Worm (Caenorhabditis elegans): ENCODE data around the gene C05C10.5.

The C05C10.5 gene

ce11 chrII:9931012-9931411 lies 7.8 kb upstream of the C05C10.5 start:
- TF ChIP-seq hnd-1 (tag; optimal IDR thresholded peaks at IDR 0.05) (no peak), ama-1 (optimal IDR thresholded peaks at IDR 0.05) (peak; percentile 21), F13C5.2 (tag; optimal IDR thresholded peaks at IDR 0.05) (peak; percentile 22)

ce11 chrII:9931476-9931875 lies 7.4 kb upstream of the C05C10.5 start, which contains the start of gene pho-11:
Gene pho-11, plus strand, starts transcription at chrII:9931849.
- TF ChIP-seq sea-1 (GFP tag; conservative IDR thresholded peaks at IDR 0.05) (no peak), hmbx-1 (tag; optimal IDR thresholded peaks at IDR 0.05) (no peak), scrt-1 (GFP tag; IDR thresholded peaks at IDR 0.05) (no peak), ceh-13 (GFP tag; optimal IDR thresholded peaks at IDR 0.05) (no peak), tbx-37 (GFP tag; conservative IDR thresholded peaks at IDR 0.05) (no peak), pes-1 (GFP tag; IDR thresholded peaks at IDR 0.05) (no peak), flt-1 (GFP tag; IDR thresholded peaks at IDR 0.05) (no peak), tra-4 (tag; optimal IDR thresholded peaks at IDR 0.05) (no peak), aly-1 (tag; optimal IDR thresholded peaks at IDR 0.05) (no peak), hmg-4 (GFP tag; optimal IDR thresholded peaks at IDR 0.05) (no peak), B0310.2 (tag; optimal IDR thresholded peaks at IDR 0.05) (no peak), ets-7 (tag; optimal IDR thresholded peaks at IDR 0.05) (no peak), hnd-1 (tag; optimal IDR thresholded peaks at IDR 0.05) (no peak), ama-1 (optimal IDR thresholded peaks at IDR 0.05) (no peak), tbx-11 (GFP tag; IDR thresholded peaks at IDR 0.05) (no peak)

DNA sequence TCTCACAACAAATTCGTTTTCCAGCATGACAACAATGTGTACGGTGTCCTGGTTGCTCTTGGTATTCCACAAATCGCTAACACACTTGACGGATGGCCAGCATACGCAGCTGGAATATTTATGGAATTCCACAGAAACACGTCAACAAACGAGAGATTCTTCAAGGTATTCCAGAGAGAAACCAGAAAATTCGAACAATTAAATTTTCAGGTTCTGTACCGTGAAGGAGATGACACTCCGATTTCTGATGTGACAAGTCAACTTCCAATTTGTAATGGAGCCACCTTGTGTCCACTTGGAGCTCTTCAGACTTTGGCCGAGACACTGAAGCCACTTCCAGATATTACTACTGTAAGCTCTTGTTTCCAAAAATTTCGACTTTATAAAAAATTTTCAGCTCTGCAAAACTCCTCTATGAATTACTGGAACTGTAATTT lies 4.9 kb upstream of the C05C10.5 start:
- TF ChIP-seq ceh-13 (GFP tag; optimal IDR thresholded peaks at IDR 0.05) (no peak), tbx-11 (GFP tag; IDR thresholded peaks at IDR 0.05) (no peak), ama-1 (optimal IDR thresholded peaks at IDR 0.05) (no peak)

- TF ChIP-seq scrt-1 (GFP tag; IDR thresholded peaks at IDR 0.05) (no peak), tbx-11 (GFP tag; IDR thresholded peaks at IDR 0.05) (no peak), aly-1 (tag; optimal IDR thresholded peaks at IDR 0.05) (no peak), ets-7 (tag; optimal IDR thresholded peaks at IDR 0.05) (no peak), tbx-37 (GFP tag; conservative IDR thresholded peaks at IDR 0.05) (no peak), tra-4 (tag; optimal IDR thresholded peaks at IDR 0.05) (no peak), ceh-13 (GFP tag; optimal IDR thresholded peaks at IDR 0.05) (no peak), ceh-36 (tag; optimal IDR thresholded peaks at IDR 0.05) (no peak), hmg-4 (GFP tag; optimal IDR thresholded peaks at IDR 0.05) (no peak), B0310.2 (tag; optimal IDR thresholded peaks at IDR 0.05) (no peak), F13C5.2 (tag; optimal IDR thresholded peaks at IDR 0.05) (no peak), flt-1 (GFP tag; IDR thresholded peaks at IDR 0.05) (no peak), ama-1 (optimal IDR thresholded peaks at IDR 0.05) (no peak), hnd-1 (tag; optimal IDR thresholded peaks at IDR 0.05) (no peak)
Observed at ce11 chrII:9934570-9934969, 4.3 kb upstream of the C05C10.5 start.

DNA sequence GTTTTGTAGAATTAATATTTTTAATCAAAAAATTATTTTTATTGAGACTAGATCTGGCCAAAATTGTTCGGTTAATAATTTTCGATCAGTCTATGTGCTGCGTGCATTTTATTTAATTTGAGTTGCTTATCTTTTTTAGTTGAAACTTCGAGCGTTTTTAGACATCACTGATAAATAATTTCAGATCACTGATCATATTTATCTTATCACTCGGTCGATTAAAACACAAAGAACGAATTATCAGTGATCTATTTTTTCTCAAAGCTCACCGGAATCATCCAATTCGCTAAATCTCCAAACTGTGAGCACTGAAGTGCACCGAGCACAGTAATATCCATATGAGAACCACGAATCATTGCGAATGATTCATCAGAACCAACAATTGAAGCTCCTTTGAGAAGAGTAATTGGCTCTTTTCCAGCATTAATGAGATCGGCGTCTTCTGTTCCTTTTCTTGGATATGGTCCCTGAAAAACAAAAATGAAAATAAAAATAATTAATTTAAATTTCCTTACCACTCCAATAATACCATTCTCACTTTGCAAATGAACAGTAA lies 3.7 kb upstream of the C05C10.5 start:
- TF ChIP-seq ceh-36 (tag; optimal IDR thresholded peaks at IDR 0.05) (no peak), F13C5.2 (tag; optimal IDR thresholded peaks at IDR 0.05) (no peak), pes-1 (GFP tag; IDR thresholded peaks at IDR 0.05) (no peak), aly-1 (tag; optimal IDR thresholded peaks at IDR 0.05) (no peak), flt-1 (GFP tag; IDR thresholded peaks at IDR 0.05) (no peak), hnd-1 (tag; optimal IDR thresholded peaks at IDR 0.05) (no peak), tbx-37 (GFP tag; conservative IDR thresholded peaks at IDR 0.05) (no peak), ceh-13 (GFP tag; optimal IDR thresholded peaks at IDR 0.05) (no peak), sea-1 (GFP tag; conservative IDR thresholded peaks at IDR 0.05) (no peak), hmg-4 (GFP tag; optimal IDR thresholded peaks at IDR 0.05) (no peak), B0310.2 (tag; optimal IDR thresholded peaks at IDR 0.05) (no peak), hmbx-1 (tag; optimal IDR thresholded peaks at IDR 0.05) (no peak), ets-7 (tag; optimal IDR thresholded peaks at IDR 0.05) (no peak), ama-1 (optimal IDR thresholded peaks at IDR 0.05) (no peak), tra-4 (tag; optimal IDR thresholded peaks at IDR 0.05) (no peak), tbx-11 (GFP tag; IDR thresholded peaks at IDR 0.05) (no peak), scrt-1 (GFP tag; IDR thresholded peaks at IDR 0.05) (no peak)

DNA sequence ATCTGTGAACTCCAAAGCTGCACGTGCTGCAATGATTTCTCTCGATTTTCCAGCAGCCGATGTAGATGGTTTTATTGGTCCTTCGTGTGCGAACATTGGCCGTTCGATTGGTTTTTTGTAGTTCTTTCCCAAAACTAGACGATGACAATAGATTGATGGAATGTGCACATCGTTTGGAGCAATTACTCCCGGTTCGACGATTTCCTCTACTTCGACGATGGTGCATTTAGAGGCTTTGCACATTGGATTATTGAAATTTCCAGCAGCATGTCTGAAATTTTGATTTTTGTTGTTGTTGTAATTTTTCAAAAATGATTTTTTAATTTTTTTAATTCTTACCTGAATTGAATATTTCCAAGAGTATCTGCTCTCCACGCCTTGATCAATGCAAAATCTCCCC lies 3.2 kb upstream of the C05C10.5 start:
- TF ChIP-seq scrt-1 (GFP tag; IDR thresholded peaks at IDR 0.05) (no peak), ets-7 (tag; optimal IDR thresholded peaks at IDR 0.05) (no peak), tbx-37 (GFP tag; conservative IDR thresholded peaks at IDR 0.05) (no peak), ceh-36 (tag; optimal IDR thresholded peaks at IDR 0.05) (no peak), flt-1 (GFP tag; IDR thresholded peaks at IDR 0.05) (no peak), ceh-13 (GFP tag; optimal IDR thresholded peaks at IDR 0.05) (no peak), hnd-1 (tag; optimal IDR thresholded peaks at IDR 0.05) (no peak), B0310.2 (tag; optimal IDR thresholded peaks at IDR 0.05) (no peak), sea-1 (GFP tag; conservative IDR thresholded peaks at IDR 0.05) (no peak), F13C5.2 (tag; optimal IDR thresholded peaks at IDR 0.05) (no peak)

DNA sequence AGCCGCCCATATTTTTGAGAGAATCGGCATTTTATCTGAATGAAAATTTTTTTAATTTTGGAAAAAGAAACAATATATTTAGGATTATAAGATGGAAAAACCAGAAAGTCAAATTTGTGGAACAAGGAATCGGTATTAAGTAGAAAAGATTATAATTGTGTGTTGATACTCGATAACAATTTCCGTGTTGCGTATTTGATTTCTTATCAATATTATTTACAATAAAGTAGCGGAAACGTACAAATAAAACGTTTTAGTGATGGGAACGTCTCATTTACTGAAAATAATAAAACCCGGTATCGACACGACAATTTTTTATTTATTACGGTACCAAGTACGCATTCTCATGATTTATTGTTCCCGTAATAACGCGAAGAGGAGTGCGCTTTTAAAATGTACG lies 2.0 kb upstream of the C05C10.5 start, which contains the start of gene C05C10.3:
TSS of gene C05C10.3 (minus strand) at position 35 of the 400 bp plus-strand sequence.
- no peak for TF ChIP-seq flt-1 (GFP tag; IDR thresholded peaks at IDR 0.05)
- TF ChIP-seq ama-1 (optimal IDR thresholded peaks at IDR 0.05): no peak
- no peak for TF ChIP-seq aly-1 (tag; optimal IDR thresholded peaks at IDR 0.05)
- no peak for TF ChIP-seq ceh-36 (tag; optimal IDR thresholded peaks at IDR 0.05)
- no peak for TF ChIP-seq ceh-13 (GFP tag; optimal IDR thresholded peaks at IDR 0.05)
- no peak for TF ChIP-seq ets-7 (tag; optimal IDR thresholded peaks at IDR 0.05)
- no peak for TF ChIP-seq tbx-37 (GFP tag; conservative IDR thresholded peaks at IDR 0.05)
- no peak for TF ChIP-seq B0310.2 (tag; optimal IDR thresholded peaks at IDR 0.05)
- TF ChIP-seq tra-4 (tag; optimal IDR thresholded peaks at IDR 0.05): no peak
- no peak for TF ChIP-seq pes-1 (GFP tag; IDR thresholded peaks at IDR 0.05)
- no peak for TF ChIP-seq hmbx-1 (tag; optimal IDR thresholded peaks at IDR 0.05)
- no peak for TF ChIP-seq tbx-11 (GFP tag; IDR thresholded peaks at IDR 0.05)
- no peak for TF ChIP-seq hmg-4 (GFP tag; optimal IDR thresholded peaks at IDR 0.05)
- no peak for TF ChIP-seq hnd-1 (tag; optimal IDR thresholded peaks at IDR 0.05)
- no peak for TF ChIP-seq F13C5.2 (tag; optimal IDR thresholded peaks at IDR 0.05)
- no peak for TF ChIP-seq sea-1 (GFP tag; conservative IDR thresholded peaks at IDR 0.05)
- no peak for TF ChIP-seq scrt-1 (GFP tag; IDR thresholded peaks at IDR 0.05)
